Fruit fly (Drosophila melanogaster): Measurements from ENCODE around the gene Larp4B.

The Larp4B gene

DNA sequence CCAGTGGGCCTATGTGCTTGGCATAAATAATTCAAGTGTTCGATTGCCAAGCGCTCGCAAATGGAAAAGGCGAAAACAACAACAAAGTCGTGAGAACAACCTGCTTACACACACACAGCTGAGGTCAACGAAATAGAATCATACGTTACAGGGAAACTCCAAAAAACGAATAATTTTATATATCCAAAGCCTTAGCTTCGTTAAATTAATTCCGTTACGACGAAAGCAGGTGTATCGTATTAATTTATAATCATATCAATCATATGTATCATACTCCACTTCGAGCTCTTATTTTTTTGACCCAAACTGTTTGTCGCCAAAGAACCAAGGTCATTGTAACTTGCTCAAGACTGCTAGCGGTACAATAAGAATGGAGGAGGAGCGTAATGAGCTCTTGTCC is 45.2 kb upstream of the Larp4B start (continued):
- TF ChIP-seq sc (optimal IDR thresholded peaks at IDR 0.05) (no peak), sc (GFP tag; optimal IDR thresholded peaks at IDR 0.05) (peak; percentile 50), CG9932 (GFP tag; IDR thresholded peaks at IDR 0.05) (peak; percentile 70), fd64A (GFP tag; optimal IDR thresholded peaks at IDR 0.05) (peak; percentile 57), E2f1 (GFP tag; IDR thresholded peaks at IDR 0.05) (peak; percentile 91), Ravus (GFP tag; IDR thresholded peaks at IDR 0.05) (peak; percentile 53), CG12744 (GFP tag; optimal IDR thresholded peaks at IDR 0.05) (peak; percentile 80), CG12391 (tag; optimal IDR thresholded peaks at IDR 0.05) (peak; percentile 87), CG1832 (GFP tag; optimal IDR thresholded peaks at IDR 0.05) (no peak), gcm2 (GFP tag; optimal IDR thresholded peaks at IDR 0.05) (peak; percentile 83), sob (GFP tag; IDR thresholded peaks at IDR 0.05) (peak; percentile 89), pita (GFP tag; optimal IDR thresholded peaks at IDR 0.05) (no peak), Sry-δ (GFP tag; optimal IDR thresholded peaks at IDR 0.05) (no peak), CG12769 (tag; optimal IDR thresholded peaks at IDR 0.05) (peak; percentile 90), CG13624 (GFP tag; optimal IDR thresholded peaks at IDR 0.05) (peak; percentile 78), Ets97D (GFP tag; optimal IDR thresholded peaks at IDR 0.05) (peak; percentile 46), CG10543 (GFP tag; optimal IDR thresholded peaks at IDR 0.05) (peak; percentile 26), Dbx (GFP tag; IDR thresholded peaks at IDR 0.05) (peak; percentile 84), CG1233 (GFP tag; optimal IDR thresholded peaks at IDR 0.05) (peak; percentile 89), cato (GFP tag; optimal IDR thresholded peaks at IDR 0.05; ENCODE audit: borderline replicate concordance) (peak; percentile 45), Six4 (GFP tag; optimal IDR thresholded peaks at IDR 0.05) (peak; percentile 82), sug (tag; optimal IDR thresholded peaks at IDR 0.05) (no peak), CG5180 (GFP tag; optimal IDR thresholded peaks at IDR 0.05) (no peak), pb (GFP tag; optimal IDR thresholded peaks at IDR 0.05) (peak; percentile 68), Eip74EF (GFP tag; optimal IDR thresholded peaks at IDR 0.05) (no peak), mam (GFP tag; optimal IDR thresholded peaks at IDR 0.05) (peak; percentile 88), CG33213 (GFP tag; optimal IDR thresholded peaks at IDR 0.05) (peak; percentile 80), Blimp-1 (GFP tag; optimal IDR thresholded peaks at IDR 0.05) (peak; percentile 88), CG17612 (GFP tag; IDR thresholded peaks at IDR 0.05) (peak; percentile 67; the same call in 1 of the 2 replicates), CG9437 (GFP tag; optimal IDR thresholded peaks at IDR 0.05) (peak; percentile 63), CG16813 (GFP tag; IDR thresholded peaks at IDR 0.05; ENCODE audit: partially characterized antibody) (no peak), CG4820 (GFP tag; optimal IDR thresholded peaks at IDR 0.05) (peak; percentile 87), wor (GFP tag; IDR thresholded peaks at IDR 0.05) (peak; percentile 58), yki (optimal IDR thresholded peaks at IDR 0.05) (no peak), CG3838 (GFP tag; optimal IDR thresholded peaks at IDR 0.05) (peak; percentile 4), bsh (GFP tag; optimal IDR thresholded peaks at IDR 0.05) (peak; percentile 71 to 90), CG32532 (GFP tag; IDR thresholded peaks at IDR 0.05) (peak; percentile 89), gcm (GFP tag; optimal IDR thresholded peaks at IDR 0.05) (no peak), ERR (GFP tag; optimal IDR thresholded peaks at IDR 0.05) (peak; percentile 62), caup (GFP tag; optimal IDR thresholded peaks at IDR 0.05; ENCODE audit: severe bottlenecking) (peak; percentile 86), tll (GFP tag; optimal IDR thresholded peaks at IDR 0.05) (no peak), Bteb2 (GFP tag; optimal IDR thresholded peaks at IDR 0.05) (peak; percentile 81), CG12219 (GFP tag; optimal IDR thresholded peaks at IDR 0.05) (peak; percentile 86), CG18262 (tag; optimal IDR thresholded peaks at IDR 0.05) (peak; percentile 89), CG42726 (GFP tag; IDR thresholded peaks at IDR 0.05; ENCODE audit: partially characterized antibody) (no peak), vfl (GFP tag; optimal IDR thresholded peaks at IDR 0.05) (peak; percentile 80), CG17385 (GFP tag; optimal IDR thresholded peaks at IDR 0.05) (peak; percentile 82), psq (GFP tag; optimal IDR thresholded peaks at IDR 0.05) (peak; percentile 43), CG15011 (GFP tag; optimal IDR thresholded peaks at IDR 0.05) (peak; percentile 81), GATAe (GFP tag; conservative IDR thresholded peaks at IDR 0.05) (peak; percentile 75; the same call in 1 of the 2 replicates), Doc2 (GFP tag; IDR thresholded peaks at IDR 0.05) (peak; percentile 75)

All from whole organism, embryonic.